Worm (Caenorhabditis elegans) whole organism, dauer: ENCODE measurements around the gene K01A12.3.

Source experiments
- unc-62 ChIP-seq: sonication (generic microtip); optimal IDR thresholded peaks from 2 replicates; lab custom pipeline; 2017; ENCODE audit warnings: missing biosample characterization, missing genetic modification reagents, missing genetic modification characterization

The K01A12.3 gene

DNA sequence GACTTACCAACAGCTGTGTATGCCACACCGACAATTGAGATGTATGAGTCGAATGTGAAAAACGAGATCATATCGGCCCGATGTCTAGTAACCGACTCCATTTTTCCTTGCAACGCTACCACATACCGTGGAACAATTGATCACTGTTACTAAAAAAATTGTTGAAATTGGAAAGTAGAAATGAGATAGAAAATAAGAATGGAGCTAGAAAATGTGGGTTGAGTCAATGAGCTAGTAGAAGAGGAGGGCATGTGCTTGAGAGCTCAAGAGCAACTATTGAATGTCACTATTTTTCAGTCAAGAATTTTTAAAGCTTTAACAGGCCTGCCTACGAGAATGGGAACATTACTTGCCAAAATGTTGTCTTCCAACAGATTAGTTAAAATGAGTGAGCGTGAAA lies at the start of gene K01A12.3:
Gene K01A12.3, minus strand, starts transcription at position 101 of the 400 bp plus-strand sequence.
- TF ChIP-seq unc-62 (GFP tag; lab: Kevin White, UChicago), result no peak

DNA sequence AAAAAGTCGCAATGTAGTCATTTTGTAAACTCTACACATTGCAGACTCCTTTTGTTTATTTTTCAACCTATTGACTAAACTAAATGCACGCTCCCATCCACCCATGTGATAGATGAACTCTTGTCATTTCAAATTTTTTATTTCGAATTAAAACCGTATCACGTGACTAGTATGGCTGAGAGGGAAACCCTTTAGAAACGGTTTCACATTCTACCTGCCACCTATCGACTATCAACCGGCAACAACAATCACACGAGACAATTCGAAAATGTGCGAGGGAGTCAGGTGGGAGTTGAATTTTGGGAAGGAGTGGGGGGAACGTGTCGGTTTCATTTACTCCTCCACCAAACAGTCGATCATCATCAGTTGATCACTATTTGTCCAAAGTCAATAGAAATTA lies 49.5 kb upstream of the K01A12.3 start:
- TF ChIP-seq unc-62 (GFP tag; lab: Kevin White, UChicago), result no peak

- no peak for TF ChIP-seq unc-62 (GFP tag; lab: Kevin White, UChicago)
Measured at ce11 chrX:8672760-8673159, 47.8 kb upstream of the K01A12.3 start, which contains the start of the genes K09E2.2 and K09E2.3. Gene K09E2.2 (plus strand): TSS chrX:8673060. Gene K09E2.3 (plus strand): TSS chrX:8673084.

DNA sequence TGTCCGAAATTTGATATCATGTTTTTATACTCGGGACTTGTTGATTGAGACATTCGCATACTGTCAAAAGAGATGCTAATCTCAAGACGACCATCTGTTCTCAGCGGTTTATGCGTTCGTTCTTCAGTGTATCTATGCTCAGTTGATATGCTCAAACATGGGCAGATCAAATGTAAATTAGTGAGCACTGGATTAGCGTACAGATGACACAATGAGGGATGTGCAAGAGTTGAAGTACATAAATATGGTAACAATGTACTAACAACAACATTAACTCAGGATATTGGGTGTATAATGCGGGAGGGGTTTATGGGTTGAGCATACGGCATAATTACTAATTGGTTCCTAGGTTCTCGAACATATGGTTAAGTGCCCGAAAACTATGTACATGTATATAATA lies 37.5 kb upstream of the K01A12.3 start:
- TF ChIP-seq unc-62 (GFP tag; lab: Kevin White, UChicago), result no peak

DNA sequence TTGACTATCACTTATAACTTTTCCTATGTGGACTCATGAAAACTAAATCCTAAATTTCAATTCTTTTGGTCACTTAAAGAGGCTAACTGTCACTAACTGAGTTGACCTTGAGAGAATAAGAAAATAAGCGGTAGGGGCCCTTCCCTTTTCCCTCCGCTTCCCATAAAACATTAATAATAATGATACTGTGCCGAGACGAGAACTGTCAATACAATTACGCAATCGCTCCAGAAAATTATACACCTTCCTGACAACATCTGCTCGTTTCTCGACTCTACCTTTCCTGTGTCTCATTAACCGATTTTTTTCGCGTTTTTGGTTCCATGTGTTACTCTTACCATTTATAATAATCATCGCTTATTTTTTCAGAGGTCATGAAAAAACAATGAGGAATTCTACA lies 35.9 kb upstream of the K01A12.3 start:
- TF ChIP-seq unc-62 (GFP tag; lab: Kevin White, UChicago), result no peak

DNA sequence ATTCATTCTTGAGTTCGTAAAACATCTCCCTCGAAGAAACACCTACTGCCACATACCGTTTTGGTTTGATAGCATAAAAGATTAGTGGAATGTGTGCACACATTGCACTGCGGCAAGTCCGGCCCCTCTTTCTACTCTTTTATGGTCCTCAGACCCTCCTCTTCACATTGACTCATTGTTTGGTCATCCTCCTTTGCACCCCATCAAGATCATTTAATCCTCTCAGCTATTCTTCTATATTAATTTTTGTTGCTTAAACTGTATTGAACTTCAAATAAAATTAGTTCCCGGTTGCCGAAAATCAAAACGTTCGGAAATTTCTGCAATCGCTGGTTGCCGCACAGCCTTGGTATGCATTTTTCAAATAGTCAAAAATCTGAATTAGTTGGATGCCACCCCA lies 35.3 kb upstream of the K01A12.3 start, which contains the start of gene rig-1:
Gene rig-1, plus strand, starts transcription at position 301 of the 400 bp plus-strand sequence.
- TF ChIP-seq unc-62 (GFP tag; lab: Kevin White, UChicago), result no peak

DNA sequence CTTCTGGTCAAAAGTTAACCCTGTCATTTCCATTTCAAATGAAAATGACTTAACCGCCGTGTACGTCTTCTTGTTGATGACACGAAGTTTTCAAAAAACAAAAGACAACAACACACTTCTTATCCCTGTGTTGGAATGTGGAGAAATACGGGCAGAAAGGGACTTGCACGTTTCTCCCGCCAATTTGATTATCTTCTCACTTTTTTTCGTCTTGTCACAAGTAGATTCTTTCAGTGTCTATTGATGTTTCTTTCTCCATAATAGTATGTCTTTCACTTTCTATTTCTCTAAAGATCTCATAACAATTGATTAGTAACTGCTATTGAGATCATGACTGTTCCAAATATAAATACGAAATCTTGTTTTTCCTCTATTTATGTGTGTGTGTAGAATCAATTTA lies 34.5 kb upstream of the K01A12.3 start:
- TF ChIP-seq unc-62 (GFP tag; lab: Kevin White, UChicago), result no peak

ce11 chrX:8656019-8656418 lies 31.0 kb upstream of the K01A12.3 start:
- no peak for TF ChIP-seq unc-62 (GFP tag; lab: Kevin White, UChicago)

DNA sequence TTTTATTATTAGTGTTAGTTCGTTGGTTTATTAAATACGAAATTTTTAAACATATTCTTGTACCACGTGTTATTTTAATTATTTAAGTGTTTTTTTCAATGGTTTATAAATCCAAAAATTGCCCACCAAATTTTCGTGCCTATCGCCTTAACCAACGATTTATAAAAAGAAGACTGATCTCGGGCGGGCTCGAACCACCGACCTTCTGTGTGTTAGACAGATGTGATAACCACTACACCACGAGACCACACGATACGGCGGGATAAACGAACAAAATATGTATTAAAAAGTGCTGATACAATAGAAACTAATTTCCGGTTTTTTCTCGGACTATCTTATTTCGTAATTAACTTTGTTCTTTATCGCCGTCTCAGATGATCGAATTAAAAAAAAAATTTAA lies 25.5 kb upstream of the K01A12.3 start:
- TF ChIP-seq unc-62 (GFP tag; lab: Kevin White, UChicago), result no peak

ce11 chrX:8648582-8648981 lies 23.6 kb upstream of the K01A12.3 start:
- no peak for TF ChIP-seq unc-62 (GFP tag; lab: Kevin White, UChicago)

DNA sequence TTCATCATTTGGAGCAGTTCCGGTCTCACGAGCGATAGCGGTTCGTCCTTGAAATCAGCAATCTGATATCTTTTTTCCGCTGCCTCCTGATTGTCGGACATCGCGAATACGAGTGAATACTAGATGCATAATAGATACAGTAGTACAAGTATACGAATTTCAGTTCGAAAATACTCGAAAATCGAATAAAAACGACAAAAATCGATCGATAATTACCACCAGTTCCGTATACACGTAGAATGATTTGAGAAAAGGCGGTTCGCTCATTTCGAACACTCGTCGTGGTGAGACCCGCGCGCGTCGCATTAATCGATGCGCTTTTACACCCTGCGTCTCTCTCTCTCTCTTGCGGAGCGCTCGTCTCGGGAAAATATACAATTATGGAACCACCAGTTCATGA lies 22.0 kb upstream of the K01A12.3 start, which contains the start of gene F12D9.2:
Gene F12D9.2, minus strand, starts transcription at position 101 of the 400 bp plus-strand sequence.
- no peak for TF ChIP-seq unc-62 (GFP tag; lab: Kevin White, UChicago)

ce11 chrX:8646287-8646686 lies 21.3 kb upstream of the K01A12.3 start:
- TF ChIP-seq unc-62 (GFP tag; lab: Kevin White, UChicago), result no peak

- TF ChIP-seq unc-62 (GFP tag; lab: Kevin White, UChicago), result no peak
Measured at ce11 chrX:8643817-8644216, 18.8 kb upstream of the K01A12.3 start, which contains the start of gene stg-2. Gene stg-2 (minus strand): TSS chrX:8643917.

- no peak for TF ChIP-seq unc-62 (GFP tag; lab: Kevin White, UChicago)
Measured at ce11 chrX:8640654-8641053, 15.7 kb upstream of the K01A12.3 start.

- no peak for TF ChIP-seq unc-62 (GFP tag; lab: Kevin White, UChicago)
Measured at ce11 chrX:8638679-8639184, 13.7 kb upstream of the K01A12.3 start.

DNA sequence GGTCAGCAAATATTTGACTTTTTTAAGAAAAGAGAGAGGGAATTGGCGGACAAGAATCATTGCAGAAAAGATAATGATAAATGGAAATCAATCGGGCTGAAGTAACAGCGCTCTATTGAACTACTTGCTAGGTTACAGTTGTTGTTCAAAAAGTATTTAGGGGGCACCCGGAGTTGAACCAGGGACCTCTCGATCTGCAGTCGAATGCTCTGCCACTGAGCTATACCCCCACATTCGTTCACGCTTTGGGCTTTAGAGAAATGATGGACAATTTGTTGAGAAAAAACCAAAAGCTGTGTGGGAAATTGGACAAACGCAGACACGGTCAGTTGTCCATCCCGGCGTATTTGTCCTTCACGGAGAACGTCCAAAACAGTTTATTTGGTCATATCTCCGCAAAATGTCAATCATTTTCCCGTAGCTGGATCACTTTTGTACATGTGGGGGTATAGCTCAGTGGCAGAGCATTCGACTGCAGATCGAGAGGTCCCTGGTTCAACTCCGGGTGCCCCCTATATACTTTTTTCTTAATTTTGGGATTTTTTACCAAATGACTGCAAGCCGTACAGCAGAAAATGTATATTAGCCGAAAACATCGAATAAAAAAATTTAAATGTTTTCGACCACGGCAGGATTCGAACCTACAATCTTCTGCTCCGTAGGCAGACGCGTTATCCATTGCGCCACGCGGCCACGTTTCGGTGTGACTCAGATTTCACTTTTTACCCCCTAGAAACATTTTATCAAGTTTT lies 974 bp downstream of the K01A12.3 start:
- TF ChIP-seq unc-62 (GFP tag; lab: Kevin White, UChicago), result no peak

DNA sequence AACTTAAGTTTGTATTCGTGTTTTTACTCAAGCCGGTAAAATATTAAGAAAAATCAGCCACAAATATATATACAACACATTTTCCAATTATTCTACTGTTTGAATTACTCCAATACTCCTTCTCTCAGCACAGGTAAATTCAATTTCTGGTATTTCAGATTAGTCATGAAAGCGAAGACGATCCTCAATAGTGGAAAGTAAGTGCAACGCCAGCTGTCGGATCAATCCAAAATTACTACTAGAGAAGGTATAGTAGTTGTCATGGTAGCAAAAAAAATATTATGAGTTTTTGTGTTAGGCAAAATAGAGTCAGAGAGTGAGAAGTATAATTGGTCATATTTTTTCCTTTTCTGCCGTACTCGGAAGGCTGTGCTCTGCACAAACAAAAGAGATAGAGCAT lies 11.9 kb downstream of the K01A12.3 start, which contains the start of gene K01A12.2:
Gene K01A12.2, plus strand, starts transcription at position 301 of the 400 bp plus-strand sequence.
- TF ChIP-seq unc-62 (GFP tag; lab: Kevin White, UChicago), result no peak
